Worm (Caenorhabditis elegans) whole organism, early embryonic: ENCODE data around the gene F55G7.1.

ENCODE experiments used
- B0310.2 ChIP-seq: sonication (generic microtip); optimal IDR thresholded peaks from 2 replicates; lab custom pipeline; 2016; ENCODE audit warnings: mild to moderate bottlenecking, missing genetic modification characterization, missing compliant biosample characterization
- aly-1 ChIP-seq: sonication (generic microtip); optimal IDR thresholded peaks from 2 replicates; lab custom pipeline; 2016; ENCODE audit warnings: missing genetic modification characterization, missing compliant biosample characterization
- ama-1 ChIP-seq: fragments of 150-350 bp; optimal IDR thresholded peaks from 2 replicates; lab custom pipeline; 2014
- flt-1 ChIP-seq: fragments of 200-800 bp; sonication (Bioruptor generic); IDR thresholded peaks from 2 replicates; pipeline ENCODE4 v1.3.6; 2022; ENCODE audit warnings: missing genetic modification characterization, missing compliant biosample characterization
- hmbx-1 ChIP-seq: sonication (generic microtip); optimal IDR thresholded peaks from 2 replicates; lab custom pipeline; 2016; ENCODE audit warnings: mild to moderate bottlenecking, missing genetic modification characterization, missing compliant biosample characterization
- hmg-4 ChIP-seq: fragments of 200-800 bp; sonication (Bioruptor generic); optimal IDR thresholded peaks from 2 replicates; lab custom pipeline; 2018; ENCODE audit warnings: mild to moderate bottlenecking, missing genetic modification characterization, missing compliant biosample characterization
- pes-1 ChIP-seq: fragments of 200-800 bp; sonication (Bioruptor generic); IDR thresholded peaks from 2 replicates; pipeline ENCODE4 v1.3.6; 2022; ENCODE audit warnings: missing genetic modification reagents, missing genetic modification characterization, missing compliant biosample characterization
- tbx-11 ChIP-seq: fragments of 200-800 bp; sonication (Bioruptor generic); IDR thresholded peaks from 2 replicates; pipeline ENCODE4 v1.3.6; 2022; ENCODE audit warnings: missing genetic modification characterization, missing compliant biosample characterization
- tra-4 ChIP-seq: sonication (generic microtip); optimal IDR thresholded peaks from 2 replicates; lab custom pipeline; 2017; ENCODE audit warnings: missing genetic modification characterization, missing compliant biosample characterization

DNA sequence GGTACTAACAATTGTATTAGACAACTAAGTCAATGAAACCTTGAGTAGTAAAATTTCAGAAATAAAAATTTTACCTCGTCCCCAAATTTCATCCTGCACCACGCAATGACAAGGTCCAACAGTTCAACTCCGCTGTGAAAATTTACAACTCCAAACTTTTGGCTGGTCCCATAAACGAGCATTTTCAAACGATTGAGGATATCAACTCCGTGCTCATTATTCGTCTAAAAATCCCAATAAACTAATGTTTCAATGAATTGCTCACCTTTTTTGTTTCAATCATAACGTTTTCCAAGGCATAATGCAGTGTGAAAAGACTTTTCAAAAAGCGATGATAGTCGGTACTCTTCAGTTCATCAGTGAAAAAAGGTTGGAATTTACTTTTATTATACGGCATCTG, 17.6 kb upstream of the F55G7.1 start:
- no peak for TF ChIP-seq tbx-11 (GFP tag; lab: Robert Waterston, UW)
- no peak for TF ChIP-seq hmbx-1 (tag; lab: Kevin White, UChicago)
- TF ChIP-seq aly-1, result no peak
- no peak for TF ChIP-seq ama-1 (lab: Kevin White, UChicago)
- TF ChIP-seq pes-1 (GFP tag; lab: Robert Waterston, UW), result no peak
- TF ChIP-seq flt-1 (GFP tag; lab: Robert Waterston, UW), result no peak
- TF ChIP-seq tra-4, result no peak
- no peak for TF ChIP-seq hmg-4
- TF ChIP-seq B0310.2, result no peak
